Worm (Caenorhabditis elegans) whole organism, early embryonic: ENCODE measurements around the gene F38E1.10.

ENCODE experiments used
- B0310.2 ChIP-seq: sonication (generic microtip); optimal IDR thresholded peaks from 2 replicates; lab custom pipeline; 2016; ENCODE audit warnings: mild to moderate bottlenecking, missing genetic modification characterization, missing compliant biosample characterization
- F13C5.2 ChIP-seq: sonication (generic microtip); optimal IDR thresholded peaks from 2 replicates; lab custom pipeline; 2017; ENCODE audit warnings: mild to moderate bottlenecking, missing genetic modification characterization, inconsistent platforms, missing compliant biosample characterization
- aly-1 ChIP-seq: sonication (generic microtip); optimal IDR thresholded peaks from 2 replicates; lab custom pipeline; 2016; ENCODE audit warnings: missing genetic modification characterization, missing compliant biosample characterization
- ama-1 ChIP-seq: fragments of 150-350 bp; optimal IDR thresholded peaks from 2 replicates; lab custom pipeline; 2014
- ceh-36 ChIP-seq: sonication (generic microtip); optimal IDR thresholded peaks from 2 replicates; lab custom pipeline; 2016; ENCODE audit warnings: missing genetic modification characterization, inconsistent platforms, missing compliant biosample characterization
- flt-1 ChIP-seq: fragments of 200-800 bp; sonication (Bioruptor generic); IDR thresholded peaks from 2 replicates; pipeline ENCODE4 v1.3.6; 2022; ENCODE audit warnings: missing genetic modification characterization, missing compliant biosample characterization
- scrt-1 ChIP-seq: fragments of 200-800 bp; sonication (Bioruptor generic); IDR thresholded peaks from 2 replicates; pipeline ENCODE4 v1.3.6; 2022; ENCODE audit warnings: missing genetic modification characterization, missing compliant biosample characterization
- sea-1 ChIP-seq: fragments of 200-800 bp; sonication (Bioruptor generic); conservative IDR thresholded peaks from 2 replicates; pipeline ENCODE4 v1.3.6; 2022; ENCODE audit warnings: missing genetic modification characterization, missing compliant biosample characterization
- tbx-37 ChIP-seq: fragments of 200-800 bp; sonication (Bioruptor generic); conservative IDR thresholded peaks from 2 replicates; pipeline ENCODE4 v1.3.6; 2022; ENCODE audit warnings: missing genetic modification reagents, missing genetic modification characterization, missing compliant biosample characterization
- tra-4 ChIP-seq: sonication (generic microtip); optimal IDR thresholded peaks from 2 replicates; lab custom pipeline; 2017; ENCODE audit warnings: missing genetic modification characterization, missing compliant biosample characterization

DNA sequence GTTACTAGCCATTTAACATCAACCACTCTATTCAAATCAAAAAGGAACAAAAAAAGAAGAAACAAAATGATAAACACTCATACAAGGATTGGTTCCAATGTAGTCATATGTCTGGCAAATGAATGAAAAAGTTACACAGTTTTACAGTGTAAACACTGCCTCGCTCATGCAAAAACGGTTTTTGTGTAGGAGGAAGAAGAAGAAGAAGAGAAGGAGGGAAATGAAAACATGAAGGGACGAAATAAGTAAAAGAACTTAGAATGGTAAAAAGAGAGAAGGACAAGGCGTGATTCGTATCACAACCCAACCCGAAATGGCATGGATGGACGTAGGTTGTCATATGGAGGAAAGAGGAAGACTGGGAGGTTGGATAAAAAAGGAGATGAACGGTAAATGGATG, 31.6 kb upstream of the F38E1.10 start:
- TF ChIP-seq F13C5.2 (tag; lab: Kevin White, UChicago) (no peak), sea-1 (GFP tag; lab: Robert Waterston, UW) (no peak), B0310.2 (tag; lab: Kevin White, UChicago) (no peak), ama-1 (lab: Kevin White, UChicago) (no peak), tra-4 (no peak), ceh-36 (tag; lab: Kevin White, UChicago) (no peak), flt-1 (GFP tag; lab: Robert Waterston, UW) (no peak), tbx-37 (GFP tag; lab: Robert Waterston, UW) (no peak), scrt-1 (no peak), aly-1 (no peak)
